Fruit fly (Drosophila melanogaster) Kc167 (cell line): Measurements from ENCODE around the gene Syx13.

Source experiments
- Myc ChIP-seq: fragments of >200 bp; optimal IDR thresholded peaks from 2 replicates; lab custom pipeline; 2017; ENCODE audit warnings: missing external identifiers
- Sin3A ChIP-seq: fragments of >200 bp; optimal IDR thresholded peaks from 2 replicates; lab custom pipeline; 2018; ENCODE audit warnings: missing external identifiers
- h ChIP-seq: fragments of >200 bp; optimal IDR thresholded peaks from 3 replicates; lab custom pipeline; 2018; ENCODE audit warnings: missing external identifiers
- insv ChIP-seq: fragments of >200 bp; optimal IDR thresholded peaks from 3 replicates; lab custom pipeline; 2018; ENCODE audit warnings: missing external identifiers
- psq ChIP-seq: fragments of >200 bp; optimal IDR thresholded peaks from 2 replicates; lab custom pipeline; 2017; ENCODE audit warnings: missing external identifiers
- ttk ChIP-seq: sonication (Bioruptor generic); optimal IDR thresholded peaks from 2 replicates; lab custom pipeline; 2017; ENCODE audit warnings: missing external identifiers

Gene Syx13

dm6 chr3L:13065619-13066018 lies 21.4 kb downstream of the Syx13 start:
- no peak for TF ChIP-seq h (lab: Kevin White, UChicago)
- no peak for TF ChIP-seq Myc
- no peak for TF ChIP-seq psq (lab: Kevin White, UChicago)
- no peak for TF ChIP-seq ttk (lab: Kevin White, UChicago)
- TF ChIP-seq insv (lab: Kevin White, UChicago) = no peak
- no peak for TF ChIP-seq Sin3A

- TF ChIP-seq Myc (no peak), ttk (lab: Kevin White, UChicago) (no peak), psq (lab: Kevin White, UChicago) (no peak), h (lab: Kevin White, UChicago) (no peak), Sin3A (no peak), insv (lab: Kevin White, UChicago) (no peak)
Measured at dm6 chr3L:13066220-13066619, 22.0 kb downstream of the Syx13 start.

dm6 chr3L:13068293-13068692 lies 24.1 kb downstream of the Syx13 start:
- TF ChIP-seq psq (lab: Kevin White, UChicago) (no peak), insv (lab: Kevin White, UChicago) (no peak)

dm6 chr3L:13074084-13074624 lies 29.9 kb downstream of the Syx13 start:
- TF ChIP-seq insv (lab: Kevin White, UChicago) = no peak
- TF ChIP-seq Myc = no peak
- no peak for TF ChIP-seq Sin3A
- no peak for TF ChIP-seq h (lab: Kevin White, UChicago)
- TF ChIP-seq ttk (lab: Kevin White, UChicago) = no peak
- TF ChIP-seq psq (lab: Kevin White, UChicago) = no peak

dm6 chr3L:13077326-13077725 lies 33.1 kb downstream of the Syx13 start:
- TF ChIP-seq Myc (no peak), Sin3A (no peak), psq (lab: Kevin White, UChicago) (no peak), insv (lab: Kevin White, UChicago) (no peak), h (lab: Kevin White, UChicago) (no peak)

dm6 chr3L:13080418-13080817 lies 36.2 kb downstream of the Syx13 start:
- TF ChIP-seq psq (lab: Kevin White, UChicago) = no peak
- TF ChIP-seq ttk (lab: Kevin White, UChicago) = no peak
- no peak for TF ChIP-seq insv (lab: Kevin White, UChicago)
- TF ChIP-seq Myc = no peak
- no peak for TF ChIP-seq Sin3A
- TF ChIP-seq h (lab: Kevin White, UChicago) = no peak

dm6 chr3L:13081284-13081937 lies 37.2 kb downstream of the Syx13 start:
- no peak for TF ChIP-seq Myc
- no peak for TF ChIP-seq ttk (lab: Kevin White, UChicago)
- no peak for TF ChIP-seq psq (lab: Kevin White, UChicago)
- TF ChIP-seq h (lab: Kevin White, UChicago) = no peak
- no peak for TF ChIP-seq insv (lab: Kevin White, UChicago)
- no peak for TF ChIP-seq Sin3A

- TF ChIP-seq ttk (lab: Kevin White, UChicago) = no peak
- TF ChIP-seq insv (lab: Kevin White, UChicago) = no peak
Measured at dm6 chr3L:13083432-13083831, 39.2 kb downstream of the Syx13 start.

- TF ChIP-seq Sin3A = no peak
Measured at dm6 chr3L:13084477-13084876, 40.2 kb downstream of the Syx13 start.

dm6 chr3L:13087189-13087588 lies 43.0 kb downstream of the Syx13 start, which contains the start of gene CG17300:
Gene CG17300 (minus strand): TSS chr3L:13087289.
- TF ChIP-seq psq (lab: Kevin White, UChicago) (no peak), h (lab: Kevin White, UChicago) (no peak), Sin3A (no peak), ttk (lab: Kevin White, UChicago) (no peak), Myc (no peak), insv (lab: Kevin White, UChicago) (no peak)

- TF ChIP-seq h (lab: Kevin White, UChicago) = no peak
- no peak for TF ChIP-seq psq (lab: Kevin White, UChicago)
- TF ChIP-seq ttk (lab: Kevin White, UChicago) = no peak
- no peak for TF ChIP-seq Sin3A
- TF ChIP-seq insv (lab: Kevin White, UChicago) = no peak
- no peak for TF ChIP-seq Myc
Measured at dm6 chr3L:13089869-13090268, 45.6 kb downstream of the Syx13 start, which contains the start of gene CG11251. Gene CG11251 (minus strand): TSS chr3L:13089969.
